Fruit fly (Drosophila melanogaster) whole organism, embryonic: ENCODE data around the gene CG9044.

Source experiments
- Bdp1 ChIP-seq: fragments of 200-800 bp; sonication (Bioruptor generic); optimal IDR thresholded peaks from 3 replicates; lab custom pipeline; 2016; ENCODE audit warnings: missing biosample characterization, missing genetic modification characterization
- Bgb ChIP-seq: fragments of 200-800 bp; sonication (Bioruptor generic); IDR thresholded peaks from 2 replicates; pipeline ENCODE4 v1.3.6; 2022; ENCODE audit warnings: missing biosample characterization, missing genetic modification characterization; ENCODE audit not compliant: partially characterized antibody
- Blimp-1 ChIP-seq: fragments of 200-800 bp; sonication (Bioruptor generic); optimal IDR thresholded peaks from 3 replicates; lab custom pipeline; 2018; ENCODE audit warnings: missing biosample characterization, missing genetic modification characterization, mild to moderate bottlenecking, moderate library complexity, missing genetic modification reagents
- CG10147 ChIP-seq: fragments of 200-800 bp; sonication (Bioruptor generic); optimal IDR thresholded peaks from 2 replicates; lab custom pipeline; 2019; ENCODE audit warnings: missing biosample characterization, mild to moderate bottlenecking, missing genetic modification characterization, moderate library complexity
- CG14860 ChIP-seq: fragments of 200-800 bp; sonication (Bioruptor generic); IDR thresholded peaks from 3 replicates; pipeline ENCODE4 v1.3.6; 2022; ENCODE audit warnings: missing biosample characterization, missing genetic modification characterization; ENCODE audit not compliant: partially characterized antibody
- CG1602 ChIP-seq: fragments of 200-800 bp; sonication (Bioruptor generic); optimal IDR thresholded peaks from 3 replicates; lab custom pipeline; 2016; ENCODE audit warnings: missing biosample characterization, missing genetic modification characterization
- CG1647 ChIP-seq: fragments of 200-800 bp; sonication (Bioruptor generic); optimal IDR thresholded peaks from 3 replicates; lab custom pipeline; 2016; ENCODE audit warnings: missing biosample characterization, missing genetic modification characterization
- CG17186 ChIP-seq: fragments of 200-800 bp; sonication (Bioruptor generic); optimal IDR thresholded peaks from 3 replicates; lab custom pipeline; 2017; ENCODE audit warnings: missing biosample characterization, missing genetic modification reagents, missing genetic modification characterization
- CG18011 ChIP-seq: fragments of 200-800 bp; sonication (Bioruptor generic); optimal IDR thresholded peaks from 2 replicates; lab custom pipeline; 2017; ENCODE audit warnings: missing biosample characterization, missing genetic modification characterization, mild to moderate bottlenecking, moderate library complexity, missing genotype
- CG31224 ChIP-seq: fragments of 200-800 bp; sonication (Bioruptor generic); IDR thresholded peaks from 2 replicates; pipeline ENCODE4 v1.3.6; 2022; ENCODE audit warnings: missing biosample characterization, missing genetic modification characterization
- CG3281 ChIP-seq: fragments of 200-800 bp; sonication (Bioruptor generic); optimal IDR thresholded peaks from 3 replicates; lab custom pipeline; 2017; ENCODE audit warnings: missing biosample characterization, mild to moderate bottlenecking, missing genetic modification characterization
- CG4282 ChIP-seq: fragments of 200-800 bp; sonication (Bioruptor generic); optimal IDR thresholded peaks from 2 replicates; lab custom pipeline; 2016; ENCODE audit warnings: missing biosample characterization, missing genetic modification characterization
- CG4424 ChIP-seq: fragments of 200-800 bp; sonication (Bioruptor generic); optimal IDR thresholded peaks from 3 replicates; lab custom pipeline; 2016; ENCODE audit warnings: missing biosample characterization, missing genetic modification characterization
- CG7786 ChIP-seq: fragments of 200-800 bp; sonication (Bioruptor generic); optimal IDR thresholded peaks from 2 replicates; lab custom pipeline; 2016; ENCODE audit warnings: missing biosample characterization, missing genetic modification characterization
- CG8290 ChIP-seq, 3 experiments: fragments of 200-800 bp; sonication (Bioruptor generic); optimal IDR thresholded peaks; 2 replicates each; lab custom pipeline; 2016 to 2019; ENCODE audit warnings: missing biosample characterization in 3 of 3, missing genetic modification characterization in 3 of 3, mild to moderate bottlenecking in 2 of 3, moderate library complexity in 1 of 3
- ERR ChIP-seq: fragments of 200-800 bp; sonication (Bioruptor generic); optimal IDR thresholded peaks from 2 replicates; lab custom pipeline; 2016; ENCODE audit warnings: missing biosample characterization, missing genetic modification characterization
- Ets65A ChIP-seq: fragments of 200-800 bp; sonication (Bioruptor generic); peaks from one replicate; lab custom pipeline; 2016; ENCODE audit warnings: missing biosample characterization, missing genetic modification characterization
- Ets97D ChIP-seq: fragments of 200-800 bp; sonication (Bioruptor generic); optimal IDR thresholded peaks from 3 replicates; lab custom pipeline; 2016; ENCODE audit warnings: missing biosample characterization, missing genetic modification characterization
- GATAe ChIP-seq: fragments of 200-800 bp; sonication (Bioruptor generic); conservative IDR thresholded peaks from 2 replicates; pipeline ENCODE4 v1.3.6; 2022; ENCODE audit warnings: missing biosample characterization, missing genetic modification characterization
- Gsc ChIP-seq: fragments of 200-800 bp; sonication (Bioruptor generic); IDR thresholded peaks from 2 replicates; pipeline ENCODE4 v1.3.6; 2022; ENCODE audit warnings: missing biosample characterization, missing genetic modification characterization
- HHEX ChIP-seq: fragments of 200-800 bp; sonication (Bioruptor generic); optimal IDR thresholded peaks from 3 replicates; lab custom pipeline; 2017; ENCODE audit warnings: missing biosample characterization, mild to moderate bottlenecking, missing genetic modification characterization, missing genetic modification reagents
- HmgD ChIP-seq: fragments of 200-800 bp; sonication (Bioruptor generic); optimal IDR thresholded peaks from 3 replicates; lab custom pipeline; 2016; ENCODE audit warnings: missing biosample characterization, missing genetic modification characterization
- Hr39 ChIP-seq: fragments of >200 bp; optimal IDR thresholded peaks from 2 replicates; lab custom pipeline; 2017
- MESR4 ChIP-seq: fragments of 200-800 bp; sonication (Bioruptor generic); optimal IDR thresholded peaks from 2 replicates; lab custom pipeline; 2018; ENCODE audit warnings: missing biosample characterization, mild to moderate bottlenecking, missing genetic modification characterization, moderate library complexity
- MTF-1 ChIP-seq: fragments of 200-800 bp; sonication (Bioruptor generic); optimal IDR thresholded peaks from 2 replicates; lab custom pipeline; 2018; ENCODE audit warnings: missing biosample characterization, mild to moderate bottlenecking, missing genetic modification characterization, borderline replicate concordance
- Poxn ChIP-seq: fragments of 200-800 bp; sonication (Bioruptor generic); IDR thresholded peaks from 2 replicates; pipeline ENCODE4 v1.3.6; 2022; ENCODE audit warnings: missing biosample characterization, missing genetic modification characterization
- Sry-δ ChIP-seq: fragments of 200-800 bp; sonication (Bioruptor generic); optimal IDR thresholded peaks from 2 replicates; lab custom pipeline; 2016; ENCODE audit warnings: missing biosample characterization, missing genetic modification characterization
- Tbp ChIP-seq: fragments of >200 bp; optimal IDR thresholded peaks from 2 replicates; lab custom pipeline; 2018; ENCODE audit warnings: missing biosample characterization, missing genetic modification characterization
- br ChIP-seq: fragments of >200 bp; optimal IDR thresholded peaks from 2 replicates; lab custom pipeline; 2017
- chif ChIP-seq, 2 experiments: fragments of 200-800 bp; sonication (Bioruptor generic); optimal IDR thresholded peaks; 3 replicates each; lab custom pipeline; 2016; ENCODE audit warnings: missing biosample characterization in 2 of 2, missing genetic modification characterization in 2 of 2
- dmrt11E ChIP-seq: fragments of 200-800 bp; sonication (Bioruptor generic); optimal IDR thresholded peaks from 3 replicates; lab custom pipeline; 2018; ENCODE audit warnings: missing biosample characterization, mild to moderate bottlenecking, missing genetic modification characterization, moderate library complexity
- en ChIP-seq: fragments of 200-800 bp; sonication (Bioruptor generic); optimal IDR thresholded peaks from 2 replicates; lab custom pipeline; 2016; ENCODE audit warnings: missing biosample characterization, missing genetic modification characterization
- fd102C ChIP-seq: fragments of 200-800 bp; sonication (Bioruptor generic); optimal IDR thresholded peaks from 2 replicates; lab custom pipeline; 2018; ENCODE audit warnings: missing biosample characterization, mild to moderate bottlenecking, missing genetic modification characterization, moderate library complexity
- fu2 ChIP-seq: fragments of 200-800 bp; sonication (Bioruptor generic); optimal IDR thresholded peaks from 2 replicates; lab custom pipeline; 2016; ENCODE audit warnings: missing biosample characterization, missing genetic modification characterization
- gsb-n ChIP-seq: fragments of 200-800 bp; sonication (Bioruptor generic); optimal IDR thresholded peaks from 3 replicates; lab custom pipeline; 2018; ENCODE audit warnings: missing biosample characterization, mild to moderate bottlenecking, missing genetic modification characterization
- hbn ChIP-seq: fragments of 200-800 bp; sonication (Bioruptor generic); IDR thresholded peaks from 2 replicates; pipeline ENCODE4 v1.3.6; 2022; ENCODE audit warnings: missing biosample characterization, missing genetic modification characterization; ENCODE audit not compliant: partially characterized antibody
- jumu ChIP-seq: fragments of 200-800 bp; sonication (Bioruptor generic); optimal IDR thresholded peaks from 3 replicates; lab custom pipeline; 2016; ENCODE audit warnings: missing biosample characterization, missing genetic modification characterization
- ken ChIP-seq: fragments of 200-800 bp; sonication (Bioruptor generic); IDR thresholded peaks from 3 replicates; pipeline ENCODE4 v1.3.6; 2022; ENCODE audit warnings: missing biosample characterization, missing genetic modification characterization
- lov ChIP-seq, 2 experiments: fragments of 200-800 bp in 1 of 2; fragments of >200 bp in 1 of 2; sonication (Bioruptor generic) in 1 of 2; IDR thresholded peaks in 1 of 2; optimal IDR thresholded peaks in 1 of 2; 2 replicates in 1 of 2; 3 replicates in 1 of 2; pipeline versions ENCODE4 v1.3.6 to Lab custom; 2017 to 2022; ENCODE audit warnings: missing biosample characterization in 1 of 2, missing genetic modification characterization in 1 of 2
- maf-S ChIP-seq: fragments of 200-800 bp; sonication (Bioruptor generic); optimal IDR thresholded peaks from 2 replicates; lab custom pipeline; 2016; ENCODE audit warnings: missing biosample characterization, missing genetic modification characterization
- psq ChIP-seq: fragments of 200-800 bp; sonication (Bioruptor generic); optimal IDR thresholded peaks from 2 replicates; lab custom pipeline; 2017; ENCODE audit warnings: missing biosample characterization, missing genetic modification characterization
- ranshi ChIP-seq: fragments of 200-800 bp; sonication (Bioruptor generic); IDR thresholded peaks from 2 replicates; pipeline ENCODE4 v1.3.6; 2022; ENCODE audit warnings: missing biosample characterization, missing genetic modification characterization
- sens ChIP-seq: fragments of 200-800 bp; sonication (Bioruptor generic); peaks from one replicate; lab custom pipeline; 2016; ENCODE audit warnings: missing biosample characterization, missing genetic modification characterization
- sens-2 ChIP-seq: fragments of 200-800 bp; sonication (Bioruptor generic); IDR thresholded peaks from 2 replicates; pipeline ENCODE4 v1.3.6; 2022; ENCODE audit warnings: missing biosample characterization, missing genetic modification characterization
- sim ChIP-seq: fragments of 200-800 bp; sonication (Bioruptor generic); IDR thresholded peaks from 2 replicates; pipeline ENCODE4 v1.3.6; 2022; ENCODE audit warnings: missing biosample characterization, missing genetic modification characterization
- so ChIP-seq: fragments of 200-800 bp; sonication (Bioruptor generic); IDR thresholded peaks from 3 replicates; pipeline ENCODE4 v1.3.6; 2022; ENCODE audit warnings: missing biosample characterization, missing genetic modification characterization
- tin ChIP-seq: fragments of 200-800 bp; sonication (Bioruptor generic); optimal IDR thresholded peaks from 3 replicates; lab custom pipeline; 2016; ENCODE audit warnings: missing biosample characterization, missing genetic modification characterization
- trh ChIP-seq: fragments of 200-800 bp; sonication (Bioruptor generic); optimal IDR thresholded peaks from 2 replicates; lab custom pipeline; 2016; ENCODE audit warnings: missing biosample characterization, missing genetic modification characterization
- usp ChIP-seq: fragments of >200 bp; optimal IDR thresholded peaks from 2 replicates; lab custom pipeline; 2017; ENCODE audit warnings: missing biosample characterization, missing genetic modification characterization
- vnd ChIP-seq: fragments of 200-800 bp; sonication (Bioruptor generic); IDR thresholded peaks from 3 replicates; pipeline ENCODE4 v1.3.6; 2022; ENCODE audit warnings: missing biosample characterization, missing genetic modification characterization; ENCODE audit not compliant: partially characterized antibody
- wor ChIP-seq: fragments of 200-800 bp; sonication (Bioruptor generic); IDR thresholded peaks from 2 replicates; pipeline ENCODE4 v1.3.6; 2022; ENCODE audit warnings: missing biosample characterization, missing genetic modification characterization
- zfh2 ChIP-seq: fragments of 200-800 bp; sonication (Bioruptor generic); optimal IDR thresholded peaks from 2 replicates; lab custom pipeline; 2016; ENCODE audit warnings: missing biosample characterization, missing genetic modification characterization

The CG9044 gene

DNA sequence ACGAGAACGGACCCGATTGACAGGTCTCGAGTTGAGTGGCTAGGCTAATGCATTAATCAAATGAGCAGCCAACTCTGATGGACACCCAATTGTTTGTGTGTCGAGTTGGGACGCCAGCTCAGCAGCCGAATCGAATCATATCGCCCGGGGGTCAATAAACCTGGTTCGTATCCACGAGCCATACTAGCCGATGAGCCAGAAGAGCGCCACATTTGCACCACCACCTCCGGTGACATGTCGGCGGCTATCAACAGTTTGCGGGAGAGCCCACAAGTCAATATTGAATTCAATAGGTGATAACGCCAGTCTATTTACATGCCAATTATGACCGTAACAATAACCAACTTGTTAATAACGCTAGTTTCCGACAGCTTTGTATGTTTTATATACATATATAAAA lies 24.9 kb downstream of the CG9044 start (continued):
- no peak for TF ChIP-seq CG31224
- no peak for TF ChIP-seq CG14860
- TF ChIP-seq en: no peak
- TF ChIP-seq so (GFP tag; lab: Robert Waterston, UW): peak; percentile 38; the same call in 1 of the 3 replicates
- no peak for TF ChIP-seq vnd (GFP tag; lab: Robert Waterston, UW)
- no peak for TF ChIP-seq sim
- TF ChIP-seq gsb-n (tag; lab: Kevin White, UChicago): peak; percentile 57
- no peak for TF ChIP-seq ken
- peak; percentile 2 for TF ChIP-seq CG18011 (GFP tag; lab: Kevin White, UChicago)
- TF ChIP-seq tin (GFP tag; lab: Kevin White, UChicago): no peak
- no peak for TF ChIP-seq lov (optimal IDR thresholded peaks at IDR 0.05; lab: Kevin White, UChicago)
- peak; percentile 50; the same call in 1 of the 3 replicates for TF ChIP-seq lov (GFP tag; IDR thresholded peaks at IDR 0.05; lab: Robert Waterston, UW)
- no peak for TF ChIP-seq maf-S (GFP tag; lab: Kevin White, UChicago)
- TF ChIP-seq ranshi (GFP tag; lab: Robert Waterston, UW): peak; percentile 9; the same call in 1 of the 2 replicates
- TF ChIP-seq sens (GFP tag; lab: Kevin White, UChicago): no peak
- peak; percentile 74 for TF ChIP-seq CG3281 (GFP tag; lab: Kevin White, UChicago)
- no peak for TF ChIP-seq wor (GFP tag; lab: Robert Waterston, UW)
- TF ChIP-seq ERR (GFP tag; lab: Kevin White, UChicago): no peak
- TF ChIP-seq CG7786 (GFP tag; lab: Kevin White, UChicago): peak; percentile 0
- no peak for TF ChIP-seq Ets97D (GFP tag; lab: Kevin White, UChicago)
- no peak for TF ChIP-seq HmgD (GFP tag; lab: Kevin White, UChicago)
- no peak for TF ChIP-seq sens-2
- no peak for TF ChIP-seq fu2 (GFP tag; lab: Kevin White, UChicago)
- no peak for TF ChIP-seq fd102C (GFP tag; lab: Kevin White, UChicago)
- no peak for TF ChIP-seq trh (GFP tag; lab: Kevin White, UChicago)
- TF ChIP-seq CG1647 (GFP tag; lab: Kevin White, UChicago): no peak
- TF ChIP-seq CG17186: no peak
- peak; percentile 33 for TF ChIP-seq dmrt11E (tag; lab: Kevin White, UChicago)
- peak; percentile 41 for TF ChIP-seq CG10147
- TF ChIP-seq Bgb (GFP tag; lab: Robert Waterston, UW): no peak
- peak; percentile 56 for TF ChIP-seq Blimp-1 (GFP tag; lab: Kevin White, UChicago)
- TF ChIP-seq CG4282 (GFP tag; lab: Kevin White, UChicago): no peak
- peak; percentile 12 for TF ChIP-seq CG4424
- TF ChIP-seq Gsc: no peak
- TF ChIP-seq zfh2 (GFP tag; lab: Kevin White, UChicago): no peak
- TF ChIP-seq chif (GFP tag; optimal IDR thresholded peaks at IDR 0.05; lab: Kevin White, UChicago): no peak
- peak; percentile 15 for TF ChIP-seq CG8290 (GFP tag; optimal IDR thresholded peaks at IDR 0.05; lab: Kevin White, UChicago)
- peak in 1 of 2 experiments; percentile 87 for TF ChIP-seq CG8290 (tag; optimal IDR thresholded peaks at IDR 0.05; lab: Kevin White, UChicago)
- no peak for TF ChIP-seq Sry-δ (GFP tag; lab: Kevin White, UChicago)
- no peak for TF ChIP-seq Hr39 (lab: Kevin White, UChicago)
- no peak for TF ChIP-seq Tbp
- TF ChIP-seq Ets65A: no peak
- peak; percentile 87 for TF ChIP-seq MTF-1 (GFP tag; lab: Kevin White, UChicago)
- no peak for TF ChIP-seq CG1602 (GFP tag; lab: Kevin White, UChicago)
- no peak for TF ChIP-seq br
- no peak for TF ChIP-seq Poxn (GFP tag; lab: Robert Waterston, UW)
- TF ChIP-seq hbn: no peak
- no peak for TF ChIP-seq jumu (GFP tag; lab: Kevin White, UChicago)
- TF ChIP-seq MESR4 (GFP tag; lab: Kevin White, UChicago): peak; percentile 6
- TF ChIP-seq Bdp1 (GFP tag; lab: Kevin White, UChicago): no peak
- TF ChIP-seq HHEX: peak; percentile 71
- no peak for TF ChIP-seq GATAe
- no peak for TF ChIP-seq usp
- no peak for TF ChIP-seq psq (GFP tag; lab: Kevin White, UChicago)
